Fruit fly (Drosophila melanogaster) whole organism, wandering third instar larva: ENCODE results near the gene SkpC.

ENCODE experiments used
- Dif ChIP-seq: fragments of 200-275, 200-300 bp; sonication (Bioruptor generic); optimal IDR thresholded peaks from 2 replicates; lab custom pipeline; 2018; ENCODE audit warnings: missing biosample characterization, missing genetic modification characterization; ENCODE audit not compliant: partially characterized antibody
- HLH106 ChIP-seq: fragments of 200-800 bp; optimal IDR thresholded peaks from 3 replicates; lab custom pipeline; 2019; ENCODE audit warnings: missing biosample characterization, mild to moderate bottlenecking, missing genetic modification characterization, moderate library complexity
- Hnf4 ChIP-seq: fragments of 200-800 bp; sonication (Bioruptor generic); optimal IDR thresholded peaks from 2 replicates; lab custom pipeline; 2016; ENCODE audit warnings: missing biosample characterization, mild to moderate bottlenecking, missing genetic modification characterization
- rgr ChIP-seq: fragments of 200-800 bp; sonication (Bioruptor generic); optimal IDR thresholded peaks from 3 replicates; lab custom pipeline; 2016; ENCODE audit warnings: missing biosample characterization, mild to moderate bottlenecking, missing genetic modification characterization

dm6 chrX:19812429-19812828, 3.4 kb upstream of the SkpC start, which contains the start of gene SkpD:
- TF ChIP-seq Dif: no peak
- no peak for TF ChIP-seq HLH106 (tag; lab: Kevin White, UChicago)
- TF ChIP-seq rgr: no peak
- TF ChIP-seq Hnf4 (GFP tag; lab: Kevin White, UChicago): no peak
